Worm (Caenorhabditis elegans): ENCODE results near the gene srx-108.

ce11 chrII:3736893-3737375, 31.5 kb downstream of the srx-108 start, which contains the start of gene F12E12.6:
- TF ChIP-seq fos-1 (tag; optimal IDR thresholded peaks at IDR 0.05) (no peak), nhr-237 (tag; optimal IDR thresholded peaks at IDR 0.05) (no peak), zfp-3 (GFP tag; conservative IDR thresholded peaks at IDR 0.05) (no peak), snpc-4 (tag; optimal IDR thresholded peaks at IDR 0.05) (no peak), madf-9 (GFP tag; conservative IDR thresholded peaks at IDR 0.05) (no peak), lin-13 (GFP tag; optimal IDR thresholded peaks at IDR 0.05) (no peak), ztf-11 (tag; optimal IDR thresholded peaks at IDR 0.05) (no peak), ZK546.5 (tag; optimal IDR thresholded peaks at IDR 0.05) (no peak), unc-62 (GFP tag; optimal IDR thresholded peaks at IDR 0.05 in 1 of 2) (no peak), unc-62 (tag; optimal IDR thresholded peaks at IDR 0.05) (no peak), lir-3 (tag; optimal IDR thresholded peaks at IDR 0.05) (no peak), nhr-10 (tag; optimal IDR thresholded peaks at IDR 0.05) (no peak), zag-1 (tag; optimal IDR thresholded peaks at IDR 0.05) (no peak), Y5F2A.4 (GFP tag; optimal IDR thresholded peaks at IDR 0.05) (no peak)
